Worm (Caenorhabditis elegans) whole organism, young adult: ENCODE results near the gene cul-5.

Source experiments
- F49E8.2 ChIP-seq: sonication (generic microtip); optimal IDR thresholded peaks from 3 replicates; lab custom pipeline; 2017; ENCODE audit warnings: missing genetic modification characterization, mild to moderate bottlenecking, missing compliant biosample characterization, antibody characterized with exemption, moderate library complexity; ENCODE audit not compliant: insufficient read depth
- F52B5.7 ChIP-seq: sonication (generic microtip); optimal IDR thresholded peaks from 2 replicates; lab custom pipeline; 2016; ENCODE audit warnings: mild to moderate bottlenecking, missing genetic modification characterization, missing compliant biosample characterization
- ama-1 ChIP-seq, 3 experiments: fragments of 150-350 bp in 1 of 3; sonication (generic microtip) in 2 of 3; optimal IDR thresholded peaks; 2 replicates each; lab custom pipeline; 2014 to 2018; ENCODE audit warnings: missing biosample characterization in 2 of 3, missing genetic modification characterization in 2 of 3, missing genetic modification reagents in 2 of 3
- ccch-3 ChIP-seq: fragments of 200-800 bp; sonication (Bioruptor generic); optimal IDR thresholded peaks from 2 replicates; lab custom pipeline; 2018; ENCODE audit warnings: mild to moderate bottlenecking, missing genetic modification characterization, missing compliant biosample characterization
- cebp-1 ChIP-seq, 2 experiments: fragments of 200-800 bp in 1 of 2; sonication (Bioruptor generic) in 1 of 2; sonication (generic microtip) in 1 of 2; IDR thresholded peaks in 1 of 2; optimal IDR thresholded peaks in 1 of 2; 2 replicates each; pipeline versions ENCODE4 v1.3.6 to Lab custom; 2017 to 2022; ENCODE audit warnings: missing compliant biosample characterization in 2 of 2, missing genetic modification characterization in 2 of 2, mild to moderate bottlenecking in 1 of 2, missing genetic modification reagents in 1 of 2, moderate library complexity in 1 of 2
- ceh-91 ChIP-seq: fragments of 200-800 bp; sonication (Bioruptor generic); IDR thresholded peaks from 2 replicates; pipeline ENCODE4 v1.3.6; 2022; ENCODE audit warnings: missing genetic modification reagents, missing genetic modification characterization, missing compliant biosample characterization
- efl-1 ChIP-seq: fragments of 150-350 bp; optimal IDR thresholded peaks from 2 replicates; lab custom pipeline; 2014; ENCODE audit warnings: missing biosample characterization, missing genetic modification reagents, missing genetic modification characterization
- lag-1 ChIP-seq: fragments of 200-800 bp; sonication (Bioruptor generic); IDR thresholded peaks from 2 replicates; pipeline ENCODE4 v1.3.6; 2022; ENCODE audit warnings: missing genetic modification reagents, missing genetic modification characterization, missing compliant biosample characterization
- madf-10 ChIP-seq: sonication (generic microtip); optimal IDR thresholded peaks from 2 replicates; lab custom pipeline; 2016; ENCODE audit warnings: mild to moderate bottlenecking, missing genetic modification characterization, missing compliant biosample characterization
- snpc-3.4 ChIP-seq: sonication (generic microtip); optimal IDR thresholded peaks from 2 replicates; lab custom pipeline; 2017; ENCODE audit warnings: missing genetic modification characterization, mild to moderate bottlenecking, missing compliant biosample characterization, antibody characterized with exemption, moderate library complexity, missing genotype, missing genetic modification reagents
- snpc-4 ChIP-seq, 5 experiments: fragments of 150-350 bp in 1 of 5; sonication (generic microtip) in 4 of 5; optimal IDR thresholded peaks; 2 replicates each; lab custom pipeline; 2014 to 2018; ENCODE audit warnings: missing genetic modification characterization in 5 of 5, missing biosample characterization in 3 of 5, antibody characterized with exemption in 2 of 5, mild to moderate bottlenecking in 2 of 5, missing compliant biosample characterization in 2 of 5, missing genotype in 2 of 5, moderate library complexity in 2 of 5, missing genetic modification reagents in 1 of 5
- tbx-9 ChIP-seq: sonication (generic microtip); optimal IDR thresholded peaks from 2 replicates; lab custom pipeline; 2016; ENCODE audit warnings: borderline replicate concordance, missing genetic modification characterization, inconsistent platforms, missing compliant biosample characterization
- unc-130 ChIP-seq: sonication (generic microtip); optimal IDR thresholded peaks from 2 replicates; lab custom pipeline; 2016; ENCODE audit warnings: missing genetic modification reagents, missing genetic modification characterization, missing compliant biosample characterization

DNA sequence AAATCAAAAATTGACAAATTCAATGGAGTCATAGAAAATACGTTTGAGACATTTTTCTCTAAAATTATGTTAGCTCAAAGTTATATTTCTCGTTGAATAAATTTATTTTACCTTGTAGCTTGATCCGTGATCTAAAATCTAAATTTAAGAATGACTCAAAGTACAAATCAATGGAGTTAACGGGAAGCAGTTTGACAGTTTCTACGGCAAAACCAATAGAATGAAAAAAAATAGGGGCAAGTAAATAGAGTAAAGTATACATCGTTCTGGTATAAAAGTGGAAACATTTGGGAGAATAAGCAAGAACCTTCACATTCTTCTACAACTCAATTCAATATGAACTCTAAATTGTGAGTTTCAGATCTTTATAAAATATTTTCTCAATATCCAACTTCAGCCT is 51.6 kb downstream of the cul-5 start, which contains the start of gene fipr-6:
- no peak for TF ChIP-seq ama-1 (optimal IDR thresholded peaks at IDR 0.05; lab: Kevin White, UChicago)
- TF ChIP-seq ama-1 (GFP tag; optimal IDR thresholded peaks at IDR 0.05; lab: Kevin White, UChicago) = no peak
- no peak for TF ChIP-seq F49E8.2 (tag; lab: Kevin White, UChicago)
- no peak for TF ChIP-seq unc-130 (GFP tag; lab: Kevin White, UChicago)
- TF ChIP-seq snpc-3.4 (tag; lab: Kevin White, UChicago) = no peak
- no peak for TF ChIP-seq snpc-4 (GFP tag; optimal IDR thresholded peaks at IDR 0.05; lab: Kevin White, UChicago)
- TF ChIP-seq snpc-4 (tag; optimal IDR thresholded peaks at IDR 0.05; lab: Kevin White, UChicago) = no peak
- TF ChIP-seq madf-10 (tag; lab: Kevin White, UChicago) = no peak
- no peak for TF ChIP-seq cebp-1 (GFP tag; IDR thresholded peaks at IDR 0.05; lab: Robert Waterston, UW)
- no peak for TF ChIP-seq cebp-1 (tag; optimal IDR thresholded peaks at IDR 0.05; lab: Kevin White, UChicago)
- TF ChIP-seq lag-1 (GFP tag; lab: Robert Waterston, UW) = no peak
- TF ChIP-seq efl-1 (GFP tag; lab: Kevin White, UChicago) = no peak
- TF ChIP-seq tbx-9 = no peak
- TF ChIP-seq ceh-91 = no peak
- no peak for TF ChIP-seq F52B5.7 (tag; lab: Kevin White, UChicago)
- TF ChIP-seq ccch-3 (GFP tag; lab: Kevin White, UChicago) = no peak
